Worm (Caenorhabditis elegans) whole organism, L4 larva: ENCODE results near the gene F08F8.11.

ENCODE experiments used
- F10B5.3 ChIP-seq: sonication (generic microtip); optimal IDR thresholded peaks from 2 replicates; lab custom pipeline; 2016; ENCODE audit warnings: mild to moderate bottlenecking, missing genetic modification characterization, missing compliant biosample characterization
- T26A8.4 ChIP-seq: fragments of 200-800 bp; sonication (Bioruptor generic); IDR thresholded peaks from 2 replicates; pipeline ENCODE4 v1.3.6; 2022; ENCODE audit warnings: missing genetic modification characterization, missing compliant biosample characterization
- aha-1 ChIP-seq: fragments of 150-350 bp; peaks from one replicate; lab custom pipeline; 2014; ENCODE audit warnings: missing biosample characterization, missing genetic modification characterization
- aly-2 ChIP-seq: sonication (generic microtip); optimal IDR thresholded peaks from 2 replicates; lab custom pipeline; 2018; ENCODE audit warnings: missing biosample characterization, missing genetic modification characterization
- attf-4 ChIP-seq: sonication (generic microtip); optimal IDR thresholded peaks from 3 replicates; lab custom pipeline; 2017; ENCODE audit warnings: missing biosample characterization, missing genetic modification characterization
- ceh-62 ChIP-seq: sonication (generic microtip); optimal IDR thresholded peaks from 2 replicates; lab custom pipeline; 2017; ENCODE audit warnings: missing biosample characterization, missing genetic modification characterization
- daf-16 ChIP-seq, 3 experiments: sonication (generic microtip); optimal IDR thresholded peaks; 2 replicates each; lab custom pipeline; 2016 to 2017; ENCODE audit warnings: missing genetic modification characterization in 3 of 3, missing genetic modification reagents in 3 of 3, mild to moderate bottlenecking in 2 of 3, missing compliant biosample characterization in 2 of 3, missing biosample characterization in 1 of 3, moderate library complexity in 1 of 3
- dmd-6 ChIP-seq: fragments of 200-800 bp; sonication (Bioruptor generic); IDR thresholded peaks from 2 replicates; pipeline ENCODE4 v1.3.6; 2022; ENCODE audit warnings: missing genetic modification reagents, missing genetic modification characterization, missing compliant biosample characterization
- dve-1 ChIP-seq: sonication (generic microtip); optimal IDR thresholded peaks from 2 replicates; lab custom pipeline; 2017; ENCODE audit warnings: antibody characterized with exemption, mild to moderate bottlenecking, missing genetic modification characterization, missing compliant biosample characterization; ENCODE audit not compliant: insufficient read depth
- hif-1 ChIP-seq, 2 experiments: sonication (generic microtip); optimal IDR thresholded peaks; 2 replicates each; lab custom pipeline; 2016 to 2017; ENCODE audit warnings: missing compliant biosample characterization in 2 of 2, missing genetic modification characterization in 2 of 2, missing genetic modification reagents in 2 of 2, missing genotype in 2 of 2, mild to moderate bottlenecking in 1 of 2
- hlh-11 ChIP-seq: fragments of 200-800 bp; sonication (Bioruptor generic); optimal IDR thresholded peaks from 2 replicates; lab custom pipeline; 2018; ENCODE audit warnings: mild to moderate bottlenecking, missing genetic modification characterization, missing compliant biosample characterization
- hlh-30 ChIP-seq: sonication (generic microtip); optimal IDR thresholded peaks from 2 replicates; lab custom pipeline; 2017; ENCODE audit warnings: antibody characterized with exemption, mild to moderate bottlenecking, missing genetic modification characterization, missing compliant biosample characterization; ENCODE audit not compliant: insufficient read depth
- lin-38 ChIP-seq: fragments of 200-800 bp; sonication (Bioruptor generic); IDR thresholded peaks from 2 replicates; pipeline ENCODE4 v1.3.6; 2022; ENCODE audit warnings: missing genetic modification reagents, missing genetic modification characterization, missing compliant biosample characterization
- lsy-2 ChIP-seq, 2 experiments: fragments of 150-350 bp in 1 of 2; sonication (generic microtip) in 1 of 2; optimal IDR thresholded peaks; 2 replicates each; lab custom pipeline; 2014 to 2017; ENCODE audit warnings: missing biosample characterization in 2 of 2, missing genetic modification characterization in 2 of 2
- mdl-1 ChIP-seq, 2 experiments: fragments of 150-350 bp in 1 of 2; sonication (generic microtip) in 1 of 2; optimal IDR thresholded peaks; 2 replicates each; lab custom pipeline; 2014 to 2017; ENCODE audit warnings: missing biosample characterization in 2 of 2, missing genetic modification characterization in 2 of 2
- mes-2 ChIP-seq: sonication (generic microtip); optimal IDR thresholded peaks from 2 replicates; lab custom pipeline; 2016; ENCODE audit warnings: missing genotype, mild to moderate bottlenecking, missing genetic modification characterization, missing compliant biosample characterization; ENCODE audit not compliant: poor library complexity, severe bottlenecking
- nhr-102 ChIP-seq: sonication (generic microtip); optimal IDR thresholded peaks from 2 replicates; lab custom pipeline; 2016; ENCODE audit warnings: mild to moderate bottlenecking, missing genetic modification characterization, moderate library complexity, missing compliant biosample characterization
- nhr-111 ChIP-seq: fragments of 200-800 bp; sonication (Bioruptor generic); optimal IDR thresholded peaks from 2 replicates; lab custom pipeline; 2018; ENCODE audit warnings: mild to moderate bottlenecking, missing genetic modification characterization, missing compliant biosample characterization
- nhr-25 ChIP-seq: sonication (generic microtip); optimal IDR thresholded peaks from 2 replicates; lab custom pipeline; 2017; ENCODE audit warnings: missing genetic modification characterization, mild to moderate bottlenecking, missing compliant biosample characterization, antibody characterized with exemption, moderate library complexity, borderline replicate concordance; ENCODE audit not compliant: insufficient read depth
- nhr-28 ChIP-seq: fragments of 150-350 bp; optimal IDR thresholded peaks from 2 replicates; lab custom pipeline; 2014; ENCODE audit warnings: missing biosample characterization, missing genetic modification characterization
- nhr-6 ChIP-seq: fragments of 150-350 bp; optimal IDR thresholded peaks from 2 replicates; lab custom pipeline; 2014; ENCODE audit warnings: missing biosample characterization, missing genetic modification characterization
- pha-4 ChIP-seq, 2 experiments: fragments of 150-350 bp in 1 of 2; fragments of 200-800 bp in 1 of 2; sonication (Bioruptor generic) in 1 of 2; IDR thresholded peaks in 1 of 2; optimal IDR thresholded peaks in 1 of 2; 2 replicates each; pipeline versions ENCODE4 v1.3.6 to Lab custom; 2014 to 2022; ENCODE audit warnings: missing genetic modification characterization in 2 of 2, missing genetic modification reagents in 2 of 2, missing biosample characterization in 1 of 2, missing compliant biosample characterization in 1 of 2
- php-3 ChIP-seq: fragments of 200-800 bp; sonication (Bioruptor generic); IDR thresholded peaks from 2 replicates; pipeline ENCODE4 v1.3.6; 2022; ENCODE audit warnings: missing genetic modification reagents, missing genetic modification characterization, missing compliant biosample characterization
- pqm-1 ChIP-seq: sonication (generic microtip); optimal IDR thresholded peaks from 2 replicates; lab custom pipeline; 2017; ENCODE audit warnings: missing biosample characterization, missing genetic modification characterization
- rbr-2 ChIP-seq: sonication (generic microtip); optimal IDR thresholded peaks from 2 replicates; lab custom pipeline; 2016; ENCODE audit warnings: missing genotype, missing genetic modification characterization, missing compliant biosample characterization
- tra-1 ChIP-seq: fragments of 200-800 bp; sonication (Bioruptor generic); IDR thresholded peaks from 2 replicates; pipeline ENCODE4 v1.3.6; 2022; ENCODE audit warnings: missing genetic modification reagents, missing genetic modification characterization, missing compliant biosample characterization
- unc-62 ChIP-seq, 3 experiments: fragments of 150-350 bp in 1 of 3; sonication (generic microtip); optimal IDR thresholded peaks in 2 of 3; peaks in 1 of 3; 1 replicate in 1 of 3; 2 replicates in 2 of 3; lab custom pipeline; 2014 to 2017; ENCODE audit warnings: missing biosample characterization in 3 of 3, missing genetic modification characterization in 3 of 3, missing genetic modification reagents in 3 of 3, missing genotype in 1 of 3
- vab-7 ChIP-seq: fragments of 200-800 bp; sonication (Bioruptor generic); IDR thresholded peaks from 2 replicates; pipeline ENCODE4 v1.3.6; 2022; ENCODE audit warnings: missing genetic modification reagents, missing genetic modification characterization, missing compliant biosample characterization
- zfp-2 ChIP-seq: sonication (generic microtip); optimal IDR thresholded peaks from 2 replicates; lab custom pipeline; 2016; ENCODE audit warnings: mild to moderate bottlenecking, missing genetic modification characterization, missing compliant biosample characterization
- zfp-3 ChIP-seq: fragments of 200-800 bp; sonication (Bioruptor generic); conservative IDR thresholded peaks from 2 replicates; pipeline ENCODE4 v1.3.6; 2022; ENCODE audit warnings: missing genetic modification reagents, missing genetic modification characterization, missing compliant biosample characterization
- zip-11 ChIP-seq: fragments of 200-800 bp; sonication (Bioruptor generic); IDR thresholded peaks from 2 replicates; pipeline ENCODE4 v1.3.6; 2022; ENCODE audit warnings: missing genetic modification characterization, missing compliant biosample characterization
- zip-2 ChIP-seq: fragments of 150-350 bp; optimal IDR thresholded peaks from 2 replicates; lab custom pipeline; 2014; ENCODE audit warnings: missing biosample characterization, missing genetic modification characterization

F08F8.11 gene

DNA sequence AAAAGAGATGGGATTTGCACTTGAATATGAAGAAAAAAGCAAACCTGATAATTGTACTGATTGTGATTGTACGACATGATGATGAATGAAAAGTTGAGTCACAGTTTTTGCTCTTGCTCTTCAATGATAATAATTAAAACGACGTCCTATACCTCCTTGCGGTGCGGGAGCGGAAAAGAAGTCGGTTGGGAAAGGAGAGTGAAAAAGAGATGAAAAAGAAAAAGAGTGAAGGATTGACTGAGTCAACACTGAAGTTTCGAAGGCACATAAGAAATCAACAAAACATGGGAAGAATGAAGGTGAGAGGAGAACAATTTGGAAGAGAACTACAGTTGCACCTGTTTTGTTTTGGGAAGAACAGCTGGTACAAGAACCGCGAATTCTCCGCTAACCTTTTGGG, 46.3 kb upstream of the F08F8.11 start, which contains the start of gene F56C9.8:
Gene F56C9.8, minus strand, starts transcription at position 120 of the 400 bp plus-strand sequence.
- TF ChIP-seq zfp-2 (tag; lab: Kevin White, UChicago) (no peak), hlh-11 (peak; percentile 8), daf-16 (GFP tag; optimal IDR thresholded peaks at IDR 0.05; lab: Kevin White, UChicago) (no peak), daf-16 (tag; optimal IDR thresholded peaks at IDR 0.05; lab: Kevin White, UChicago) (peak; percentile 56), pqm-1 (tag; lab: Kevin White, UChicago) (peak; percentile 26)

ce11 chrIII:7322018-7322417, 43.7 kb upstream of the F08F8.11 start:
- TF ChIP-seq unc-62 (GFP tag; optimal IDR thresholded peaks at IDR 0.05 in 1 of 2; lab: Kevin White, UChicago) (peak in 1 of 2 experiments; percentile 62), unc-62 (tag; optimal IDR thresholded peaks at IDR 0.05; lab: Kevin White, UChicago) (no peak), aha-1 (tag; lab: Kevin White, UChicago) (peak; percentile 57), hlh-30 (tag; lab: Kevin White, UChicago) (peak; percentile 66), zip-2 (no peak), rbr-2 (tag; lab: Kevin White, UChicago) (no peak), aly-2 (tag; lab: Kevin White, UChicago) (no peak), nhr-28 (tag; lab: Kevin White, UChicago) (peak; percentile 35), F10B5.3 (tag; lab: Kevin White, UChicago) (no peak), daf-16 (GFP tag; optimal IDR thresholded peaks at IDR 0.05; lab: Kevin White, UChicago) (no peak), daf-16 (tag; optimal IDR thresholded peaks at IDR 0.05; lab: Kevin White, UChicago) (peak; percentile 73), hlh-11 (peak; percentile 12), attf-4 (tag; lab: Kevin White, UChicago) (no peak), nhr-111 (GFP tag; lab: Kevin White, UChicago) (no peak), pha-4 (GFP tag; IDR thresholded peaks at IDR 0.05; lab: Robert Waterston, UW) (no peak), pha-4 (tag; optimal IDR thresholded peaks at IDR 0.05; lab: Kevin White, UChicago) (peak; percentile 20), dve-1 (tag; lab: Kevin White, UChicago) (peak; percentile 58)

DNA sequence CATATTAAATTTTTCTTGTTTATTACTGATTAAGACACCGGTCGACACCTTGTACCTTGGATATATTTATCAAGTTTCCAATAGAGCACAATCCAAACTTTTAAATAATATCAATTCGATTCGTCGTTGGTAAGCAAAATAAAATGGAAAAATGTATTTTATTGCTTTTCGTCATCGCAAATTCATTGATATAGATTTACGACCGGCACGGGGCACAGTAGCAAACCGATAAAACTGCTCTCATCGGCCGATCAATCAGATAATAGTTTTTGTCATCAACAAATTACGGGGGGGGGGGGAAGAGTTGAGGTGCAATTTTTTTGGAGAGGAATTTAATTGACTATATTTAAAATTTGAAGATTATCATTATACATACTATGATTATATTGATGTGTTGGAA, 42.4 kb upstream of the F08F8.11 start:
- no peak for TF ChIP-seq T26A8.4
- 0 out of 2 replicates have a peak, but pooled peaks have one; percentile 25 for TF ChIP-seq dmd-6 (GFP tag; lab: Robert Waterston, UW)
- no peak for TF ChIP-seq lin-38 (GFP tag; lab: Robert Waterston, UW)
- peak; percentile 51 for TF ChIP-seq pqm-1 (tag; lab: Kevin White, UChicago)
- TF ChIP-seq nhr-6 (tag; lab: Kevin White, UChicago): no peak
- peak; percentile 41 for TF ChIP-seq hlh-11
- TF ChIP-seq nhr-28 (tag; lab: Kevin White, UChicago): peak; percentile 31
- no peak for TF ChIP-seq tra-1 (GFP tag; lab: Robert Waterston, UW)
- TF ChIP-seq daf-16 (GFP tag; optimal IDR thresholded peaks at IDR 0.05; lab: Kevin White, UChicago): no peak
- TF ChIP-seq daf-16 (tag; optimal IDR thresholded peaks at IDR 0.05; lab: Kevin White, UChicago): peak; percentile 45
- TF ChIP-seq php-3: peak; percentile 58; the same call in 1 of the 2 replicates

DNA sequence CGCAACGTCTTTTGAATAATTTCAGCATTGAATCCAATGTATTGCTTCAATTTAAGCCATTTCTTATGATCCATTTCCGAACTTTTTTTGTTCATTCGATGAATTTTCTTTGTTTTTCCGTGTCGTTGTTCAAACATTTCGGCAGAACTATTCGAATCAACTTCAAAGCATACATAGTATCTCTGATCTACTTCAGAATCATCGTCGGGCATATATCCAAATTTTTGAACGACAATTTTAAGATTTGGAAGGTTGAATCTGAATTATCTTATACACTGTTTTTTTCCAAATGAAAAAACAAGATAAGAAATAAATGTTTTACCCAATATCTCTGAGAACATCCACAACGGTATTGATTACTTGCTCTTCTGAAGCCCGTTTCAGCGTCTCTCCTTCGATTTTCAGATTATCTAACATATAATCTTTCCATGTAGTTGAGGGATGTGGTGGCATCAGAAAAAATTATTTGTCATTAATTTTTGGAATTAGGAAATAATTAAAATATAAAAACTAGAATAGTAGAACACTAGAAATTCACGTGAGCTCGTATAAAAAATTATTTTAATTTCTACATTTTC, 36.5 kb upstream of the F08F8.11 start, which contains the start of gene lab-2:
Gene lab-2, minus strand, starts transcription at position 453 of the 578 bp plus-strand sequence.
- peak; percentile 6; the same call in 1 of the 2 replicates for TF ChIP-seq vab-7 (GFP tag; lab: Robert Waterston, UW)
- no peak for TF ChIP-seq attf-4 (tag; lab: Kevin White, UChicago)
- peak; percentile 13 for TF ChIP-seq mes-2 (tag; lab: Kevin White, UChicago)
- peak; percentile 29 for TF ChIP-seq nhr-25 (tag; lab: Kevin White, UChicago)
- peak in 1 of 2 experiments; percentile 5 for TF ChIP-seq hif-1 (tag; optimal IDR thresholded peaks at IDR 0.05; lab: Kevin White, UChicago)
- TF ChIP-seq ceh-62 (tag; lab: Kevin White, UChicago): no peak
- TF ChIP-seq zip-2: no peak
- 0 out of 2 replicates have a peak, but pooled peaks have one; percentile 16 for TF ChIP-seq php-3
- peak in 1 of 2 experiments; percentile 39 for TF ChIP-seq lsy-2 (tag; optimal IDR thresholded peaks at IDR 0.05; lab: Kevin White, UChicago)
- TF ChIP-seq nhr-102 (tag; lab: Kevin White, UChicago): peak; percentile 39
- TF ChIP-seq mdl-1 (tag; optimal IDR thresholded peaks at IDR 0.05; lab: Kevin White, UChicago): no peak
- 0 out of 2 replicates have a peak, but pooled peaks have one; percentile 20 for TF ChIP-seq lin-38 (GFP tag; lab: Robert Waterston, UW)
- TF ChIP-seq zfp-3: 0 out of 2 replicates have a peak, but pooled peaks have one; percentile 21
- TF ChIP-seq dve-1 (tag; lab: Kevin White, UChicago): peak; percentile 1
- TF ChIP-seq tra-1 (GFP tag; lab: Robert Waterston, UW): peak; percentile 20; the same call in 1 of the 2 replicates
- no peak for TF ChIP-seq zip-11 (GFP tag; lab: Robert Waterston, UW)
- peak; percentile 58 for TF ChIP-seq pha-4 (GFP tag; IDR thresholded peaks at IDR 0.05; lab: Robert Waterston, UW)
- TF ChIP-seq pha-4 (tag; optimal IDR thresholded peaks at IDR 0.05; lab: Kevin White, UChicago): no peak
- TF ChIP-seq hlh-11: no peak
- TF ChIP-seq T26A8.4: peak; percentile 41; the same call in 1 of the 2 replicates
